Fruit fly (Drosophila melanogaster) whole organism, embryonic: Measurements from ENCODE around the gene smo.

ENCODE experiments used
- Atf3 ChIP-seq: fragments of 200-800 bp; sonication (Bioruptor generic); optimal IDR thresholded peaks from 3 replicates; lab custom pipeline; 2016; ENCODE audit warnings: missing biosample characterization, missing genetic modification characterization
- BtbVII ChIP-seq: fragments of 200-800 bp; sonication (Bioruptor generic); optimal IDR thresholded peaks from 3 replicates; lab custom pipeline; 2017; ENCODE audit warnings: missing biosample characterization, mild to moderate bottlenecking, missing genetic modification characterization
- CG10147 ChIP-seq: fragments of 200-800 bp; sonication (Bioruptor generic); optimal IDR thresholded peaks from 2 replicates; lab custom pipeline; 2019; ENCODE audit warnings: missing biosample characterization, mild to moderate bottlenecking, missing genetic modification characterization, moderate library complexity
- CG10321 ChIP-seq: fragments of 200-800 bp; sonication (Bioruptor generic); IDR thresholded peaks from 2 replicates; pipeline ENCODE4 v1.3.6; 2022; ENCODE audit warnings: missing biosample characterization, missing genetic modification characterization
- CG11085 ChIP-seq: fragments of 200-800 bp; sonication (Bioruptor generic); IDR thresholded peaks from 2 replicates; pipeline ENCODE4 v1.3.6; 2022; ENCODE audit warnings: missing biosample characterization, missing genetic modification characterization
- CG12071 ChIP-seq: fragments of 200-800 bp; sonication (Bioruptor generic); optimal IDR thresholded peaks from 3 replicates; lab custom pipeline; 2018; ENCODE audit warnings: missing biosample characterization, mild to moderate bottlenecking, missing genetic modification characterization
- CG12104 ChIP-seq: fragments of 200-800 bp; sonication (Bioruptor generic); optimal IDR thresholded peaks from 3 replicates; lab custom pipeline; 2016; ENCODE audit warnings: missing biosample characterization, missing genetic modification characterization
- CG12155 ChIP-seq: fragments of 200-800 bp; sonication (Bioruptor generic); optimal IDR thresholded peaks from 3 replicates; lab custom pipeline; 2016; ENCODE audit warnings: missing biosample characterization, missing genetic modification characterization
- CG13123 ChIP-seq: fragments of 200-800 bp; sonication (Bioruptor generic); optimal IDR thresholded peaks from 2 replicates; lab custom pipeline; 2016; ENCODE audit warnings: missing biosample characterization, missing genetic modification characterization
- CG13775 ChIP-seq: fragments of 200-800 bp; sonication (Bioruptor generic); optimal IDR thresholded peaks from 3 replicates; lab custom pipeline; 2017; ENCODE audit warnings: missing biosample characterization, mild to moderate bottlenecking, missing genetic modification characterization
- CG17359 ChIP-seq: fragments of 200-800 bp; sonication (Bioruptor generic); optimal IDR thresholded peaks from 3 replicates; lab custom pipeline; 2018; ENCODE audit warnings: missing biosample characterization, mild to moderate bottlenecking, missing genetic modification characterization, moderate library complexity
- CG1792 ChIP-seq: fragments of 200-800 bp; sonication (Bioruptor generic); optimal IDR thresholded peaks from 2 replicates; lab custom pipeline; 2016; ENCODE audit warnings: missing biosample characterization, missing genetic modification characterization
- CG3281 ChIP-seq: fragments of 200-800 bp; sonication (Bioruptor generic); optimal IDR thresholded peaks from 3 replicates; lab custom pipeline; 2017; ENCODE audit warnings: missing biosample characterization, mild to moderate bottlenecking, missing genetic modification characterization
- CG33213 ChIP-seq: fragments of 200-800 bp; sonication (Bioruptor generic); optimal IDR thresholded peaks from 3 replicates; lab custom pipeline; 2016; ENCODE audit warnings: missing biosample characterization, missing genetic modification characterization
- CG43689 ChIP-seq: fragments of 200-800 bp; sonication (Bioruptor generic); IDR thresholded peaks from 2 replicates; pipeline ENCODE4 v1.3.6; 2022; ENCODE audit warnings: missing biosample characterization, missing genetic modification characterization
- CG6683 ChIP-seq: fragments of 200-800 bp; sonication (Bioruptor generic); optimal IDR thresholded peaks from 2 replicates; lab custom pipeline; 2017; ENCODE audit warnings: missing biosample characterization, mild to moderate bottlenecking, missing genetic modification characterization, missing genetic modification reagents
- CG6689 ChIP-seq: fragments of 200-800 bp; sonication (Bioruptor generic); IDR thresholded peaks from 2 replicates; pipeline ENCODE4 v1.3.6; 2022; ENCODE audit warnings: missing biosample characterization, missing genetic modification characterization
- CG7271 ChIP-seq: fragments of 200-800 bp; sonication (Bioruptor generic); optimal IDR thresholded peaks from 2 replicates; lab custom pipeline; 2018; ENCODE audit warnings: missing biosample characterization, mild to moderate bottlenecking, missing genetic modification characterization, moderate library complexity
- CG8924 ChIP-seq: fragments of 200-800 bp; optimal IDR thresholded peaks from 3 replicates; lab custom pipeline; 2019; ENCODE audit warnings: missing biosample characterization, mild to moderate bottlenecking, missing genetic modification characterization, moderate library complexity
- CoRest ChIP-seq: fragments of 200-800 bp; sonication (Bioruptor generic); optimal IDR thresholded peaks from 3 replicates; lab custom pipeline; 2018; ENCODE audit warnings: missing biosample characterization, mild to moderate bottlenecking, missing genetic modification characterization, moderate library complexity
- D19B ChIP-seq: fragments of 200-800 bp; sonication (Bioruptor generic); optimal IDR thresholded peaks from 2 replicates; lab custom pipeline; 2017; ENCODE audit warnings: missing biosample characterization, mild to moderate bottlenecking, missing genetic modification characterization
- Dll ChIP-seq: fragments of 200-800 bp; sonication (Bioruptor generic); IDR thresholded peaks from 4 replicates; pipeline ENCODE4 v1.3.6; 2022; ENCODE audit warnings: missing biosample characterization, missing genetic modification characterization; ENCODE audit not compliant: partially characterized antibody
- Fer2 ChIP-seq: fragments of 200-800 bp; sonication (Bioruptor generic); optimal IDR thresholded peaks from 2 replicates; lab custom pipeline; 2018; ENCODE audit warnings: missing biosample characterization, mild to moderate bottlenecking, missing genetic modification characterization, moderate library complexity
- H15 ChIP-seq: fragments of 200-800 bp; sonication (Bioruptor generic); IDR thresholded peaks from 3 replicates; pipeline ENCODE4 v1.3.6; 2022; ENCODE audit warnings: missing biosample characterization, missing genetic modification characterization
- HLH4C ChIP-seq: fragments of 200-800 bp; sonication (Bioruptor generic); IDR thresholded peaks from 3 replicates; pipeline ENCODE4 v1.3.6; 2022; ENCODE audit warnings: missing biosample characterization, missing genetic modification characterization; ENCODE audit not compliant: partially characterized antibody
- HmgZ ChIP-seq: fragments of 200-800 bp; sonication (Bioruptor generic); optimal IDR thresholded peaks from 2 replicates; lab custom pipeline; 2018; ENCODE audit warnings: missing biosample characterization, mild to moderate bottlenecking, missing genetic modification characterization
- Lim3 ChIP-seq: fragments of 200-800 bp; sonication (Bioruptor generic); IDR thresholded peaks from 2 replicates; pipeline ENCODE4 v1.3.6; 2022; ENCODE audit warnings: missing biosample characterization, missing genetic modification characterization
- NC2α ChIP-seq: fragments of 200-800 bp; sonication (Bioruptor generic); optimal IDR thresholded peaks from 2 replicates; lab custom pipeline; 2016; ENCODE audit warnings: missing biosample characterization, missing genetic modification characterization
- NfI ChIP-seq: fragments of 200-800 bp; sonication (Bioruptor generic); optimal IDR thresholded peaks from 3 replicates; lab custom pipeline; 2018; ENCODE audit warnings: missing biosample characterization, mild to moderate bottlenecking, missing genetic modification characterization, moderate library complexity
- Ravus ChIP-seq: fragments of 200-800 bp; sonication (Bioruptor generic); IDR thresholded peaks from 2 replicates; pipeline ENCODE4 v1.3.6; 2022; ENCODE audit warnings: missing biosample characterization, missing genetic modification characterization
- Rx ChIP-seq: fragments of 200-800 bp; sonication (Bioruptor generic); IDR thresholded peaks from 2 replicates; pipeline ENCODE4 v1.3.6; 2022; ENCODE audit warnings: missing biosample characterization, missing genetic modification characterization
- Side ChIP-seq: fragments of 200-800 bp; sonication (Bioruptor generic); optimal IDR thresholded peaks from 2 replicates; lab custom pipeline; 2016; ENCODE audit warnings: missing biosample characterization, missing genetic modification characterization
- Taf1 ChIP-seq: fragments of 200-800 bp; sonication (Bioruptor generic); IDR thresholded peaks from 2 replicates; pipeline ENCODE4 v1.3.6; 2022; ENCODE audit warnings: missing biosample characterization, missing genetic modification characterization
- YL-1 ChIP-seq: fragments of 200-800 bp; sonication (Bioruptor generic); optimal IDR thresholded peaks from 3 replicates; lab custom pipeline; 2017; ENCODE audit warnings: missing biosample characterization, mild to moderate bottlenecking, missing genetic modification characterization
- chm ChIP-seq: fragments of 200-800 bp; sonication (Bioruptor generic); IDR thresholded peaks from 2 replicates; pipeline ENCODE4 v1.3.6; 2022; ENCODE audit warnings: missing biosample characterization, missing genetic modification characterization
- eve ChIP-seq, 2 experiments: fragments of >200 bp; optimal IDR thresholded peaks; 2 replicates each; lab custom pipeline; 2017; ENCODE audit warnings: missing biosample characterization in 2 of 2, missing genetic modification characterization in 2 of 2
- exex ChIP-seq: fragments of 200-800 bp; sonication (Bioruptor generic); optimal IDR thresholded peaks from 4 replicates; lab custom pipeline; 2018; ENCODE audit warnings: missing biosample characterization, mild to moderate bottlenecking, missing genetic modification characterization, moderate library complexity
- fd64A ChIP-seq: fragments of 200-800 bp; sonication (Bioruptor generic); optimal IDR thresholded peaks from 3 replicates; lab custom pipeline; 2018; ENCODE audit warnings: missing biosample characterization, mild to moderate bottlenecking, missing genetic modification characterization
- grau ChIP-seq: fragments of 200-800 bp; optimal IDR thresholded peaks from 3 replicates; lab custom pipeline; 2019; ENCODE audit warnings: missing biosample characterization, mild to moderate bottlenecking, missing genetic modification characterization, moderate library complexity
- hb ChIP-seq: fragments of 200-800 bp; sonication (Bioruptor generic); IDR thresholded peaks from 3 replicates; pipeline ENCODE4 v1.3.6; 2022; ENCODE audit warnings: missing biosample characterization, missing genetic modification characterization; ENCODE audit not compliant: partially characterized antibody
- ind ChIP-seq: fragments of 200-800 bp; sonication (Bioruptor generic); optimal IDR thresholded peaks from 3 replicates; lab custom pipeline; 2016; ENCODE audit warnings: missing biosample characterization, missing genetic modification characterization
- klu ChIP-seq: fragments of 200-800 bp; sonication (Bioruptor generic); IDR thresholded peaks from 2 replicates; pipeline ENCODE4 v1.3.6; 2022; ENCODE audit warnings: missing biosample characterization, missing genetic modification characterization
- odd ChIP-seq: fragments of 200-800 bp; sonication (Bioruptor generic); optimal IDR thresholded peaks from 2 replicates; lab custom pipeline; 2017; ENCODE audit warnings: missing biosample characterization, mild to moderate bottlenecking, missing genetic modification characterization
- pb ChIP-seq: fragments of 200-800 bp; sonication (Bioruptor generic); optimal IDR thresholded peaks from 3 replicates; lab custom pipeline; 2016; ENCODE audit warnings: missing biosample characterization, missing genetic modification characterization
- peb ChIP-seq: fragments of 200-800 bp; sonication (Bioruptor generic); IDR thresholded peaks from 2 replicates; pipeline ENCODE4 v1.3.6; 2022; ENCODE audit warnings: missing biosample characterization, missing genetic modification characterization
- phol ChIP-seq: fragments of 200-800 bp; sonication (Bioruptor generic); optimal IDR thresholded peaks from 3 replicates; lab custom pipeline; 2018; ENCODE audit warnings: missing biosample characterization, mild to moderate bottlenecking, missing genetic modification characterization, moderate library complexity
- pzg ChIP-seq: fragments of 200-800 bp; sonication (Bioruptor generic); optimal IDR thresholded peaks from 3 replicates; lab custom pipeline; 2018; ENCODE audit warnings: missing biosample characterization, mild to moderate bottlenecking, missing genetic modification characterization, moderate library complexity
- sc ChIP-seq, 3 experiments: fragments of >200 bp in 2 of 3; fragments of 200-800 bp in 1 of 3; sonication (Bioruptor generic) in 1 of 3; optimal IDR thresholded peaks; 2 replicates in 2 of 3; 3 replicates in 1 of 3; lab custom pipeline; 2017; ENCODE audit warnings: mild to moderate bottlenecking in 1 of 3, missing biosample characterization in 1 of 3, missing genetic modification characterization in 1 of 3, missing genetic modification reagents in 1 of 3
- shn ChIP-seq: fragments of 200-800 bp; sonication (Bioruptor generic); optimal IDR thresholded peaks from 3 replicates; lab custom pipeline; 2016; ENCODE audit warnings: missing biosample characterization, missing genetic modification characterization
- slbo ChIP-seq: fragments of 200-800 bp; sonication (Bioruptor generic); IDR thresholded peaks from 2 replicates; pipeline ENCODE4 v1.3.6; 2022; ENCODE audit warnings: missing biosample characterization, missing genetic modification characterization
- z ChIP-seq: fragments of 200-800 bp; sonication (Bioruptor generic); IDR thresholded peaks from 3 replicates; pipeline ENCODE4 v1.3.6; 2022; ENCODE audit warnings: missing biosample characterization, missing genetic modification characterization

Gene smo

DNA sequence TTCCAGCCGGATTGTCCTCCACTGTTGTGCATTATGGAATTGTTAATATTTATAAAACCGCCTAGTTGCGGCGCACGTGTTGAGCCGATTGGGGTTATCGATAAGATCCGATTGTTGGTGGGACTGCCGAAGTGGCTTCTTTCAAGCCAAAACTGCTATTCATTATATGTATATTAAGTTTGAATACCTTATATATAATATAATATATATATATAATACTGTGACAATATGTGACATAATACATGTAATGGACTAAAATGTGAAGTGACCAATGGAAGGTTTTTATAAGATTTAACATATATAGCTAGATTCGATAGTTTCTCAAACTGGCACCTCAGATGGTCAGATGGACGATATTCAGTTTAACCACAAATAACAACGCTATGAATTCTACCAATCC, 3.8 kb upstream of the smo start, which contains the start of the genes mbm and CG11555 (continued):
- TF ChIP-seq CG6683 (GFP tag; lab: Kevin White, UChicago): no peak
- TF ChIP-seq sc (optimal IDR thresholded peaks at IDR 0.05; lab: Kevin White, UChicago): no peak
- TF ChIP-seq sc (GFP tag; optimal IDR thresholded peaks at IDR 0.05; lab: Kevin White, UChicago): no peak
- peak; percentile 61 for TF ChIP-seq CG8924
- TF ChIP-seq CG12104 (GFP tag; lab: Kevin White, UChicago): no peak
- TF ChIP-seq BtbVII (GFP tag; lab: Kevin White, UChicago): no peak
- no peak for TF ChIP-seq CG1792
- no peak for TF ChIP-seq eve (GFP tag; optimal IDR thresholded peaks at IDR 0.05; lab: Kevin White, UChicago)
- TF ChIP-seq exex (tag; lab: Kevin White, UChicago): no peak
- TF ChIP-seq odd: no peak
- TF ChIP-seq chm (GFP tag; lab: Robert Waterston, UW): no peak
- TF ChIP-seq phol: peak; percentile 56
- no peak for TF ChIP-seq shn (GFP tag; lab: Kevin White, UChicago)
- TF ChIP-seq CG3281 (GFP tag; lab: Kevin White, UChicago): peak; percentile 47
- no peak for TF ChIP-seq CG7271 (tag; lab: Kevin White, UChicago)
- peak; percentile 34 for TF ChIP-seq pzg
- TF ChIP-seq CG10147: peak; percentile 51
- peak; percentile 34 for TF ChIP-seq CG13775 (GFP tag; lab: Kevin White, UChicago)
- TF ChIP-seq Lim3 (GFP tag; lab: Robert Waterston, UW): no peak
- TF ChIP-seq hb (GFP tag; lab: Robert Waterston, UW): peak; percentile 51; the same call in 1 of the 3 replicates
- TF ChIP-seq H15 (GFP tag; lab: Robert Waterston, UW): no peak
- TF ChIP-seq fd64A (GFP tag; lab: Kevin White, UChicago): no peak
- TF ChIP-seq NC2α (GFP tag; lab: Kevin White, UChicago): no peak
- TF ChIP-seq CoRest (tag; lab: Kevin White, UChicago): peak; percentile 60
- TF ChIP-seq Dll (GFP tag; lab: Robert Waterston, UW): peak; percentile 74
- no peak for TF ChIP-seq CG12071
- no peak for TF ChIP-seq Ravus
- TF ChIP-seq ind (GFP tag; lab: Kevin White, UChicago): no peak
- no peak for TF ChIP-seq CG12155 (GFP tag; lab: Kevin White, UChicago)
- TF ChIP-seq CG11085 (GFP tag; lab: Robert Waterston, UW): no peak
- peak; percentile 60 for TF ChIP-seq grau (tag; lab: Kevin White, UChicago)
- peak; percentile 33 for TF ChIP-seq HmgZ
- TF ChIP-seq CG10321 (GFP tag; lab: Robert Waterston, UW): no peak
- TF ChIP-seq CG43689: no peak
- TF ChIP-seq Fer2 (tag; lab: Kevin White, UChicago): no peak
- no peak for TF ChIP-seq klu (GFP tag; lab: Robert Waterston, UW)
- peak; percentile 66 for TF ChIP-seq YL-1
- no peak for TF ChIP-seq CG13123 (GFP tag; lab: Kevin White, UChicago)
- peak; percentile 24 for TF ChIP-seq NfI (GFP tag; lab: Kevin White, UChicago)
- no peak for TF ChIP-seq Side (GFP tag; lab: Kevin White, UChicago)
- peak; percentile 31 for TF ChIP-seq CG17359 (tag; lab: Kevin White, UChicago)
- peak; percentile 25; the same call in 1 of the 2 replicates for TF ChIP-seq slbo (GFP tag; lab: Robert Waterston, UW)
- TF ChIP-seq CG33213 (GFP tag; lab: Kevin White, UChicago): no peak
- no peak for TF ChIP-seq Atf3 (GFP tag; lab: Kevin White, UChicago)
- TF ChIP-seq Rx (GFP tag; lab: Robert Waterston, UW): no peak
- no peak for TF ChIP-seq D19B
- TF ChIP-seq peb: no peak
- TF ChIP-seq Taf1 (GFP tag; lab: Robert Waterston, UW): no peak
- TF ChIP-seq CG6689 (GFP tag; lab: Robert Waterston, UW): no peak
- no peak for TF ChIP-seq z
- TF ChIP-seq HLH4C (GFP tag; lab: Robert Waterston, UW): peak; percentile 50
- TF ChIP-seq pb (GFP tag; lab: Kevin White, UChicago): no peak
